Worm (Caenorhabditis elegans) whole organism, young adult: ENCODE results near the gene bli-6.

Experiments
- F37B4.10 ChIP-seq: fragments of 200-800 bp; sonication (Bioruptor generic); IDR thresholded peaks from 2 replicates; pipeline ENCODE4 v1.3.6; 2022; ENCODE audit warnings: missing genetic modification characterization, missing compliant biosample characterization
- aptf-3 ChIP-seq: fragments of 200-800 bp; sonication (Bioruptor generic); IDR thresholded peaks from 2 replicates; pipeline ENCODE4 v1.3.6; 2022; ENCODE audit warnings: missing genetic modification characterization, missing compliant biosample characterization
- bed-2 ChIP-seq: fragments of 200-800 bp; sonication (Bioruptor generic); IDR thresholded peaks from 2 replicates; pipeline ENCODE4 v1.3.6; 2022; ENCODE audit warnings: missing genetic modification reagents, missing genetic modification characterization, missing compliant biosample characterization
- ceh-100 ChIP-seq: fragments of 200-800 bp; sonication (Bioruptor generic); IDR thresholded peaks from 2 replicates; pipeline ENCODE4 v1.3.6; 2022; ENCODE audit warnings: missing genetic modification reagents, missing genetic modification characterization, missing compliant biosample characterization
- ceh-79 ChIP-seq: sonication (generic microtip); optimal IDR thresholded peaks from 2 replicates; lab custom pipeline; 2017; ENCODE audit warnings: mild to moderate bottlenecking, missing genetic modification characterization, missing compliant biosample characterization
- die-1 ChIP-seq: sonication (generic microtip); optimal IDR thresholded peaks from 2 replicates; lab custom pipeline; 2016; ENCODE audit warnings: missing genotype, mild to moderate bottlenecking, missing genetic modification characterization, missing compliant biosample characterization
- efl-1 ChIP-seq: fragments of 150-350 bp; optimal IDR thresholded peaks from 2 replicates; lab custom pipeline; 2014; ENCODE audit warnings: missing biosample characterization, missing genetic modification reagents, missing genetic modification characterization
- lin-35 ChIP-seq, 3 experiments: fragments of 150-350 bp in 2 of 3; sonication (generic microtip) in 1 of 3; optimal IDR thresholded peaks; 2 replicates each; lab custom pipeline; 2014 to 2018; ENCODE audit warnings: missing biosample characterization in 3 of 3, missing genetic modification characterization in 3 of 3, missing genetic modification reagents in 3 of 3
- nfya-1 ChIP-seq: sonication (generic microtip); optimal IDR thresholded peaks from 2 replicates; lab custom pipeline; 2017; ENCODE audit warnings: antibody characterized with exemption, missing compliant biosample characterization, missing genetic modification characterization, borderline replicate concordance; ENCODE audit not compliant: insufficient read depth
- nhr-120 ChIP-seq: fragments of 200-800 bp; sonication (Bioruptor generic); IDR thresholded peaks from 2 replicates; pipeline ENCODE4 v1.3.6; 2022; ENCODE audit warnings: missing genetic modification characterization, missing compliant biosample characterization
- pbrm-1 ChIP-seq: fragments of 200-800 bp; sonication (Bioruptor generic); IDR thresholded peaks from 2 replicates; pipeline ENCODE4 v1.3.6; 2022; ENCODE audit warnings: missing genetic modification reagents, missing genetic modification characterization, missing compliant biosample characterization
- snpc-3.4 ChIP-seq: sonication (generic microtip); optimal IDR thresholded peaks from 2 replicates; lab custom pipeline; 2017; ENCODE audit warnings: missing genetic modification characterization, mild to moderate bottlenecking, missing compliant biosample characterization, antibody characterized with exemption, moderate library complexity, missing genotype, missing genetic modification reagents
- snpc-4 ChIP-seq, 5 experiments: fragments of 150-350 bp in 1 of 5; sonication (generic microtip) in 4 of 5; optimal IDR thresholded peaks; 2 replicates each; lab custom pipeline; 2014 to 2018; ENCODE audit warnings: missing genetic modification characterization in 5 of 5, missing biosample characterization in 3 of 5, antibody characterized with exemption in 2 of 5, mild to moderate bottlenecking in 2 of 5, missing compliant biosample characterization in 2 of 5, missing genotype in 2 of 5, moderate library complexity in 2 of 5, missing genetic modification reagents in 1 of 5
- unc-62 ChIP-seq: fragments of 150-350 bp; optimal IDR thresholded peaks from 2 replicates; lab custom pipeline; 2014; ENCODE audit warnings: missing biosample characterization, missing genetic modification reagents, missing genetic modification characterization

DNA sequence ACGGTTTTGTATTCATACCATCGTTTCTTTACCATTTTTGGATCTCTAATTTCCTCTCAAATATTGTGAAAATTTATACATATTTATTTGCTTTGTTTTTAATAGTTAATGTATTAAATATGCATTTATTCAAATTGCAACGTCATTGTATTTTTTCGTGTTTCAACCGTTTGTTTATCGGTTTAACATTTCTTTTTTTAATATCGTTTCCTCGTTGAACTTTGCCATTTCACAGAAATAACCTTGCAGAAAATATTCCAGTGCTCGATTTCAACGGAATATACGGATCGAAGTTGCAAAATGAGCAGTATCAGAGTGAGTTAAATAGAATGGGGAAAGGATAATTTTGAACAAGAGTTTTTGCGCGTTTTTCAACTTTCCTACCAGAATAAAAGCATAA lies 47.5 kb upstream of the bli-6 start, which contains the start of gene seu-1:
- TF ChIP-seq efl-1 (no peak), F37B4.10 (GFP tag; lab: Robert Waterston, UW) (no peak), lin-35 (GFP tag; optimal IDR thresholded peaks at IDR 0.05; lab: Kevin White, UChicago) (no peak), aptf-3 (GFP tag; lab: Robert Waterston, UW) (no peak), snpc-4 (GFP tag; optimal IDR thresholded peaks at IDR 0.05; lab: Kevin White, UChicago) (no peak), snpc-4 (tag; optimal IDR thresholded peaks at IDR 0.05; lab: Kevin White, UChicago) (no peak), die-1 (tag; lab: Kevin White, UChicago) (no peak), unc-62 (GFP tag; lab: Kevin White, UChicago) (no peak), pbrm-1 (GFP tag; lab: Robert Waterston, UW) (no peak), ceh-79 (tag; lab: Kevin White, UChicago) (no peak), nfya-1 (tag; lab: Kevin White, UChicago) (no peak), nhr-120 (no peak), ceh-100 (no peak), snpc-3.4 (tag; lab: Kevin White, UChicago) (no peak), bed-2 (GFP tag; lab: Robert Waterston, UW) (no peak)
